Worm (Caenorhabditis elegans) whole organism, early embryonic: ENCODE data around the gene nhr-202.

Experiments used
- B0310.2 ChIP-seq: sonication (generic microtip); optimal IDR thresholded peaks from 2 replicates; lab custom pipeline; 2016; ENCODE audit warnings: mild to moderate bottlenecking, missing genetic modification characterization, missing compliant biosample characterization
- F13C5.2 ChIP-seq: sonication (generic microtip); optimal IDR thresholded peaks from 2 replicates; lab custom pipeline; 2017; ENCODE audit warnings: mild to moderate bottlenecking, missing genetic modification characterization, inconsistent platforms, missing compliant biosample characterization
- aly-1 ChIP-seq: sonication (generic microtip); optimal IDR thresholded peaks from 2 replicates; lab custom pipeline; 2016; ENCODE audit warnings: missing genetic modification characterization, missing compliant biosample characterization
- ama-1 ChIP-seq: fragments of 150-350 bp; optimal IDR thresholded peaks from 2 replicates; lab custom pipeline; 2014
- ceh-13 ChIP-seq: fragments of 200-800 bp; sonication (Bioruptor generic); optimal IDR thresholded peaks from 2 replicates; lab custom pipeline; 2018; ENCODE audit warnings: mild to moderate bottlenecking, missing genetic modification characterization, missing compliant biosample characterization
- ceh-36 ChIP-seq: sonication (generic microtip); optimal IDR thresholded peaks from 2 replicates; lab custom pipeline; 2016; ENCODE audit warnings: missing genetic modification characterization, inconsistent platforms, missing compliant biosample characterization
- ets-7 ChIP-seq: sonication (generic microtip); optimal IDR thresholded peaks from 2 replicates; lab custom pipeline; 2016; ENCODE audit warnings: missing genotype, missing genetic modification characterization, missing compliant biosample characterization
- flt-1 ChIP-seq: fragments of 200-800 bp; sonication (Bioruptor generic); IDR thresholded peaks from 2 replicates; pipeline ENCODE4 v1.3.6; 2022; ENCODE audit warnings: missing genetic modification characterization, missing compliant biosample characterization
- hmbx-1 ChIP-seq: sonication (generic microtip); optimal IDR thresholded peaks from 2 replicates; lab custom pipeline; 2016; ENCODE audit warnings: mild to moderate bottlenecking, missing genetic modification characterization, missing compliant biosample characterization
- hmg-4 ChIP-seq: fragments of 200-800 bp; sonication (Bioruptor generic); optimal IDR thresholded peaks from 2 replicates; lab custom pipeline; 2018; ENCODE audit warnings: mild to moderate bottlenecking, missing genetic modification characterization, missing compliant biosample characterization
- pes-1 ChIP-seq: fragments of 200-800 bp; sonication (Bioruptor generic); IDR thresholded peaks from 2 replicates; pipeline ENCODE4 v1.3.6; 2022; ENCODE audit warnings: missing genetic modification reagents, missing genetic modification characterization, missing compliant biosample characterization
- sea-1 ChIP-seq: fragments of 200-800 bp; sonication (Bioruptor generic); conservative IDR thresholded peaks from 2 replicates; pipeline ENCODE4 v1.3.6; 2022; ENCODE audit warnings: missing genetic modification characterization, missing compliant biosample characterization
- tbx-11 ChIP-seq: fragments of 200-800 bp; sonication (Bioruptor generic); IDR thresholded peaks from 2 replicates; pipeline ENCODE4 v1.3.6; 2022; ENCODE audit warnings: missing genetic modification characterization, missing compliant biosample characterization
- tbx-37 ChIP-seq: fragments of 200-800 bp; sonication (Bioruptor generic); conservative IDR thresholded peaks from 2 replicates; pipeline ENCODE4 v1.3.6; 2022; ENCODE audit warnings: missing genetic modification reagents, missing genetic modification characterization, missing compliant biosample characterization

DNA sequence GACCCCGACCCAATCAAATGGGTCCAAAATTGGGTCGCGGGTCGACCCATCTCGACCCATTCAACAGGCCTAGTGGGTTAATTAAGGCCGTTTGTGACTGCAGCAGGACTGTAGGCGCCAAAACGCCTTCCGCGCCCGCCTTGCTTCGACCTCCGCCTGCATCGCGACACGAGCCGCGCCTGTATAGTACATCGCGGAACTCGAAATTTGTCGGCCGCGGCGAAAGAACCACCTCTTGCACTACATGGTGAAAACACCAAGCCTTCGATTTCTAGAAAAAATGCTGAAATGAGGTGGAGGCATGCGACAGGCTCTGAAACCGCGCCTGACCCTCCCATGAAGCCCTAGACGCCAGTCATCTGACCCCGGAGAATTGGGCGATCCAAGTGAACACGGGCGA is 25.6 kb downstream of the nhr-202 start:
- TF ChIP-seq ama-1 (lab: Kevin White, UChicago) (no peak), tbx-37 (GFP tag; lab: Robert Waterston, UW) (no peak), F13C5.2 (no peak), hmg-4 (GFP tag; lab: Kevin White, UChicago) (no peak), pes-1 (GFP tag; lab: Robert Waterston, UW) (no peak), flt-1 (GFP tag; lab: Robert Waterston, UW) (no peak), ets-7 (tag; lab: Kevin White, UChicago) (no peak), aly-1 (no peak), hmbx-1 (tag; lab: Kevin White, UChicago) (no peak), sea-1 (GFP tag; lab: Robert Waterston, UW) (no peak), B0310.2 (tag; lab: Kevin White, UChicago) (no peak), ceh-13 (no peak), tbx-11 (GFP tag; lab: Robert Waterston, UW) (no peak), ceh-36 (tag; lab: Kevin White, UChicago) (no peak)
